Fruit fly (Drosophila melanogaster): ENCODE data around the gene Spp.

The Spp gene

dm6 chr2L:523165-523835 lies 21.2 kb downstream of the Spp start (continued):
- TF ChIP-seq CG8924 (tag; optimal IDR thresholded peaks at IDR 0.05): peak; percentile 42
- no peak for TF ChIP-seq CG1602 (GFP tag; optimal IDR thresholded peaks at IDR 0.05)
- no peak for TF ChIP-seq dimm (GFP tag; IDR thresholded peaks at IDR 0.05)
- TF ChIP-seq CG10565 (GFP tag; optimal IDR thresholded peaks at IDR 0.05): no peak
- no peak for TF ChIP-seq D (optimal IDR thresholded peaks at IDR 0.05)
- TF ChIP-seq D (GFP tag; optimal IDR thresholded peaks at IDR 0.05): no peak
- no peak for TF ChIP-seq CG16813 (GFP tag; IDR thresholded peaks at IDR 0.05; ENCODE audit: partially characterized antibody)
- no peak for TF ChIP-seq CG3726 (GFP tag; IDR thresholded peaks at IDR 0.05)
- TF ChIP-seq odd (GFP tag; optimal IDR thresholded peaks at IDR 0.05): peak; percentile 43
- peak; percentile 28 for TF ChIP-seq CG2678 (tag; optimal IDR thresholded peaks at IDR 0.05)
- TF ChIP-seq nmo (GFP tag; optimal IDR thresholded peaks at IDR 0.05): no peak
- peak; percentile 48 for TF ChIP-seq CG9727 (GFP tag; optimal IDR thresholded peaks at IDR 0.05)
- no peak for TF ChIP-seq Sox100B (GFP tag; optimal IDR thresholded peaks at IDR 0.05)
- TF ChIP-seq hbn (GFP tag; IDR thresholded peaks at IDR 0.05; ENCODE audit: partially characterized antibody): peak; percentile 52; the same call in 1 of the 2 replicates
- peak; percentile 96 for TF ChIP-seq kni (GFP tag; optimal IDR thresholded peaks at IDR 0.05)
- peak; percentile 71 for TF ChIP-seq CHES-1-like (GFP tag; optimal IDR thresholded peaks at IDR 0.05)
- 0 out of 3 replicates have a peak, but pooled peaks have one; percentile 51 for TF ChIP-seq mld (GFP tag; IDR thresholded peaks at IDR 0.05; ENCODE audit: partially characterized antibody)
- TF ChIP-seq Adf1 (GFP tag; IDR thresholded peaks at IDR 0.05): peak; percentile 86
- TF ChIP-seq Mes4 (GFP tag; optimal IDR thresholded peaks at IDR 0.05): no peak
- TF ChIP-seq CG18011 (GFP tag; optimal IDR thresholded peaks at IDR 0.05): peak; percentile 13
- no peak for TF ChIP-seq Bdp1 (GFP tag; optimal IDR thresholded peaks at IDR 0.05)
- 0 out of 2 replicates have a peak, but pooled peaks have one; percentile 19 for TF ChIP-seq CG16779 (GFP tag; IDR thresholded peaks at IDR 0.05)
- 0 out of 2 replicates have a peak, but pooled peaks have one; percentile 41 for TF ChIP-seq CG32532 (GFP tag; IDR thresholded peaks at IDR 0.05)
- no peak for TF ChIP-seq twi (tag; optimal IDR thresholded peaks at IDR 0.05)
- TF ChIP-seq yki (optimal IDR thresholded peaks at IDR 0.05): no peak
- TF ChIP-seq Oli (tag; optimal IDR thresholded peaks at IDR 0.05): no peak
- TF ChIP-seq dan (GFP tag; IDR thresholded peaks at IDR 0.05): no peak
- TF ChIP-seq ap (GFP tag; IDR thresholded peaks at IDR 0.05): no peak
- no peak for TF ChIP-seq Ets65A (GFP tag)
- TF ChIP-seq sr (GFP tag; IDR thresholded peaks at IDR 0.05): 0 out of 3 replicates have a peak, but pooled peaks have one; percentile 42
- peak; percentile 40 for TF ChIP-seq ems (GFP tag; optimal IDR thresholded peaks at IDR 0.05)
- TF ChIP-seq Meics (GFP tag; optimal IDR thresholded peaks at IDR 0.05): peak; percentile 38
- TF ChIP-seq corto (GFP tag; optimal IDR thresholded peaks at IDR 0.05): no peak
- TF ChIP-seq danr (GFP tag; IDR thresholded peaks at IDR 0.05): no peak
- TF ChIP-seq CG11398 (GFP tag; optimal IDR thresholded peaks at IDR 0.05): peak; percentile 44
- peak; percentile 0 for TF ChIP-seq CG31365 (tag; optimal IDR thresholded peaks at IDR 0.05)
- no peak for TF ChIP-seq CG4404 (GFP tag; IDR thresholded peaks at IDR 0.05)
- no peak for TF ChIP-seq BtbVII (GFP tag; optimal IDR thresholded peaks at IDR 0.05)
- TF ChIP-seq bab2 (GFP tag; optimal IDR thresholded peaks at IDR 0.05): peak; percentile 0
- TF ChIP-seq grau (tag; optimal IDR thresholded peaks at IDR 0.05): peak; percentile 5
- peak; percentile 49 for TF ChIP-seq D19B (GFP tag; optimal IDR thresholded peaks at IDR 0.05)
- TF ChIP-seq HmgZ (tag; optimal IDR thresholded peaks at IDR 0.05): peak; percentile 49
- peak; percentile 13 for TF ChIP-seq CG12236 (GFP tag; optimal IDR thresholded peaks at IDR 0.05)
- TF ChIP-seq bcd (GFP tag; optimal IDR thresholded peaks at IDR 0.05): peak; percentile 77
- TF ChIP-seq repo (GFP tag; optimal IDR thresholded peaks at IDR 0.05): no peak
- TF ChIP-seq lilli (GFP tag; optimal IDR thresholded peaks at IDR 0.05): peak; percentile 24
- no peak for TF ChIP-seq lola (GFP tag; optimal IDR thresholded peaks at IDR 0.05)
- TF ChIP-seq hb (GFP tag; IDR thresholded peaks at IDR 0.05; ENCODE audit: partially characterized antibody): no peak
- TF ChIP-seq CG1233 (GFP tag; optimal IDR thresholded peaks at IDR 0.05): peak; percentile 21
- TF ChIP-seq wdn (GFP tag; IDR thresholded peaks at IDR 0.05): no peak

Measured in whole organism, embryonic.